Worm (Caenorhabditis elegans): Measurements from ENCODE around the gene srh-48.

- no peak for TF ChIP-seq nhr-76 (tag; optimal IDR thresholded peaks at IDR 0.05)
- no peak for TF ChIP-seq elt-1 (tag; optimal IDR thresholded peaks at IDR 0.05)
- TF ChIP-seq fkh-10 (GFP tag; optimal IDR thresholded peaks at IDR 0.05): no peak
Measured at ce11 chrII:9345116-9345515, 34.8 kb upstream of the srh-48 start.

Data from whole organism, L3 larva.